Fruit fly (Drosophila melanogaster) S2 (cell line): ENCODE data around the gene Cpr30F.

ENCODE experiments used
- CG8478 ChIP-seq: fragments of >200 bp; optimal IDR thresholded peaks from 2 replicates; lab custom pipeline; 2018
- CTCF ChIP-seq, 2 experiments: fragments of >200 bp; optimal IDR thresholded peaks; 2 replicates each; lab custom pipeline; 2018

DNA sequence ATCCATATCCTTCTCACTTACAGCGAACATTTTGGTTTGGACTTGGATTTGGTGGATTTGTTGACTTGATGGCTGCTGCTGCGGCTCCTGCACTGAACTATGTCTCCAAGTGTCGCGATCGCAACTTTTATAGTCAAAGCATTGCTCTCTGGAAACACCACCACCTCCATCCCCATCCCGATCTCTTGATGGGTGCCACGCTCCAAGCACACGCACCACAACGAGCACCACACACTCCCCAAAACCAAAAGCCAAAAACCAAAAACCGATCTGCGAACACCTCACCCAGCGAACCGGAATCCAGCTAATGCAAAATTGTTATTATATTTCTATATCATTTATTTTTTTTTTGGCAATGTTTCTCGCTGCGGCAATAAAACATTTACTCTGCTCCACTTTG is at the start of gene Cpr30F:
- TF ChIP-seq CG8478 (no peak), CTCF (optimal IDR thresholded peaks at IDR 0.05; lab: Kevin White, UChicago) (no peak)
